Worm (Caenorhabditis elegans): ENCODE results near the gene B0280.2.

DNA sequence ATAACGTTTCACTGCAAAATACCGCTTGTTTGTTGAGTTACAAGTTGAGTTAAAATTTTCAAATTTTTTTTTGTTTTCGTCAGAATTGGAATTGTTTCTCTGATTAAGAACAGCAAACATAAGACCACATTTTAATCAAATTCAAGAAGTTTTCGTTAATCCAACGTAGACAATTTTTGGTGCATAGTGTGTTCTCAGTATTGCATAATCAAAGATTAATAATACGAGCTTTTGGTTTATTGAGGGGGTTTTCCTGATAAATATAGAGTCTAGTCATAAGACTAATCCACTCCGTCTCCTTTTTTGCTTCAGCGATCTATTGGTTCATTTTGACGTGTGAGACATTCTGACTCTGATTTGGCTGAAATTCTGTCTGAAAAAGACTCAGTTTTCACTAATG, 29.3 kb upstream of the B0280.2 start, which contains the start of gene nhr-9:
- TF ChIP-seq nhr-23 (tag; optimal IDR thresholded peaks at IDR 0.05) (no peak), mdl-1 (tag; optimal IDR thresholded peaks at IDR 0.05) (no peak), nhr-25 (tag; optimal IDR thresholded peaks at IDR 0.05) (no peak), unc-39 (tag; optimal IDR thresholded peaks at IDR 0.05) (no peak), snpc-4 (tag; optimal IDR thresholded peaks at IDR 0.05) (no peak), ceh-82 (tag; optimal IDR thresholded peaks at IDR 0.05) (no peak), ama-1 (optimal IDR thresholded peaks at IDR 0.05) (no peak), F13H6.1 (tag; optimal IDR thresholded peaks at IDR 0.05) (no peak)

Measured in whole organism, L2 larva.